Worm (Caenorhabditis elegans): ENCODE measurements around the gene str-188.

DNA sequence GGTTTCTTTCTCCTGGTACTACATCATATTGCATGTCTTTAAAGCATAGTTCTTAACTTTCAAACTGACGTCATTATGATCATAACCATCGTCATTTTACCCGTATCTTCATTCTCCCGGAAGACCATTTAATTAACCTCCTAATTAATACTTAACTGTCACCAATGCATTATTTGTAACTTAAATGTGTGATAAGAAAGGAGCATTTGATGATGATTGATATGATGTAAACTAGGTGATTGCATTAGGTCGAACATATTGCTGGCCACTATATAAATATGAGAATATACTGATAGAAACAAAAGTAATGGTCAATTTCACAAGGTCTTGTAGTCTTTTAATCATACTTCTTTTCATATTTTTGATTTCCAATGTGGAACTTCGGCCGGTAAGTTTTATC is 39.7 kb downstream of the str-188 start, which contains the start of gene hrg-3:
- no peak for TF ChIP-seq lin-15B (tag; optimal IDR thresholded peaks at IDR 0.05)
- TF ChIP-seq lin-13 (GFP tag; optimal IDR thresholded peaks at IDR 0.05), result no peak
- TF ChIP-seq set-16 (GFP tag; IDR thresholded peaks at IDR 0.05), result no peak
- no peak for TF ChIP-seq unc-39 (tag; optimal IDR thresholded peaks at IDR 0.05)

Measured in whole organism, L4 larva.